Fruit fly (Drosophila melanogaster) whole organism, embryonic: ENCODE measurements around the gene CG13896.

ENCODE experiments used
- BtbVII ChIP-seq: fragments of 200-800 bp; sonication (Bioruptor generic); optimal IDR thresholded peaks from 3 replicates; lab custom pipeline; 2017; ENCODE audit warnings: missing biosample characterization, mild to moderate bottlenecking, missing genetic modification characterization
- C15 ChIP-seq: fragments of 200-800 bp; sonication (Bioruptor generic); IDR thresholded peaks from 3 replicates; pipeline ENCODE4 v1.3.6; 2022; ENCODE audit warnings: missing biosample characterization, missing genetic modification characterization
- CG1024 ChIP-seq: fragments of 200-800 bp; sonication (Bioruptor generic); IDR thresholded peaks from 2 replicates; pipeline ENCODE4 v1.3.6; 2022; ENCODE audit warnings: missing biosample characterization, missing genetic modification characterization
- CG10543 ChIP-seq: fragments of 200-800 bp; sonication (Bioruptor generic); optimal IDR thresholded peaks from 3 replicates; lab custom pipeline; 2017; ENCODE audit warnings: missing biosample characterization, mild to moderate bottlenecking, missing genetic modification characterization, moderate library complexity
- CG11695 ChIP-seq: fragments of 200-800 bp; sonication (Bioruptor generic); IDR thresholded peaks from 3 replicates; pipeline ENCODE4 v1.3.6; 2022; ENCODE audit warnings: missing biosample characterization, missing genetic modification characterization
- CG12071 ChIP-seq: fragments of 200-800 bp; sonication (Bioruptor generic); optimal IDR thresholded peaks from 3 replicates; lab custom pipeline; 2018; ENCODE audit warnings: missing biosample characterization, mild to moderate bottlenecking, missing genetic modification characterization
- CG14014 ChIP-seq: fragments of 200-800 bp; sonication (Bioruptor generic); IDR thresholded peaks from 2 replicates; pipeline ENCODE4 v1.3.6; 2022; ENCODE audit warnings: missing biosample characterization, missing genetic modification characterization
- CG15514 ChIP-seq: fragments of 200-800 bp; sonication (Bioruptor generic); optimal IDR thresholded peaks from 3 replicates; lab custom pipeline; 2017; ENCODE audit warnings: missing biosample characterization, missing genetic modification characterization, mild to moderate bottlenecking, moderate library complexity, missing genetic modification reagents
- CG17359 ChIP-seq: fragments of 200-800 bp; sonication (Bioruptor generic); optimal IDR thresholded peaks from 3 replicates; lab custom pipeline; 2018; ENCODE audit warnings: missing biosample characterization, mild to moderate bottlenecking, missing genetic modification characterization, moderate library complexity
- CG2889 ChIP-seq: fragments of 200-800 bp; sonication (Bioruptor generic); IDR thresholded peaks from 3 replicates; pipeline ENCODE4 v1.3.6; 2022; ENCODE audit warnings: missing biosample characterization, missing genetic modification characterization
- CG32767 ChIP-seq: fragments of 200-800 bp; sonication (Bioruptor generic); IDR thresholded peaks from 2 replicates; pipeline ENCODE4 v1.3.6; 2022; ENCODE audit warnings: missing biosample characterization, missing genetic modification characterization
- CG42726 ChIP-seq: fragments of 200-800 bp; sonication (Bioruptor generic); IDR thresholded peaks from 2 replicates; pipeline ENCODE4 v1.3.6; 2022; ENCODE audit warnings: missing biosample characterization, missing genetic modification characterization; ENCODE audit not compliant: partially characterized antibody
- CG4360 ChIP-seq: fragments of 200-800 bp; sonication (Bioruptor generic); IDR thresholded peaks from 2 replicates; pipeline ENCODE4 v1.3.6; 2022; ENCODE audit warnings: missing biosample characterization, missing genetic modification characterization
- CG4404 ChIP-seq: fragments of 200-800 bp; sonication (Bioruptor generic); IDR thresholded peaks from 2 replicates; pipeline ENCODE4 v1.3.6; 2022; ENCODE audit warnings: missing biosample characterization, missing genetic modification characterization
- CG7987 ChIP-seq: fragments of 200-800 bp; sonication (Bioruptor generic); optimal IDR thresholded peaks from 2 replicates; lab custom pipeline; 2018; ENCODE audit warnings: missing biosample characterization, mild to moderate bottlenecking, missing genetic modification characterization, moderate library complexity
- CoRest ChIP-seq: fragments of 200-800 bp; sonication (Bioruptor generic); optimal IDR thresholded peaks from 3 replicates; lab custom pipeline; 2018; ENCODE audit warnings: missing biosample characterization, mild to moderate bottlenecking, missing genetic modification characterization, moderate library complexity
- Drgx ChIP-seq: fragments of 200-800 bp; sonication (Bioruptor generic); IDR thresholded peaks from 2 replicates; pipeline ENCODE4 v1.3.6; 2022; ENCODE audit warnings: missing biosample characterization, missing genetic modification characterization
- Eip74EF ChIP-seq, 2 experiments: fragments of 200-800 bp in 1 of 2; fragments of >200 bp in 1 of 2; sonication (Bioruptor generic) in 1 of 2; optimal IDR thresholded peaks; 2 replicates each; lab custom pipeline; 2017 to 2019; ENCODE audit warnings: missing biosample characterization in 2 of 2, missing genetic modification characterization in 2 of 2, mild to moderate bottlenecking in 1 of 2, moderate library complexity in 1 of 2
- Fer1 ChIP-seq: fragments of 200-800 bp; sonication (Bioruptor generic); optimal IDR thresholded peaks from 2 replicates; lab custom pipeline; 2017; ENCODE audit warnings: missing biosample characterization, mild to moderate bottlenecking, missing genetic modification characterization
- H2.0 ChIP-seq: fragments of 200-800 bp; sonication (Bioruptor generic); IDR thresholded peaks from 2 replicates; pipeline ENCODE4 v1.3.6; 2022; ENCODE audit warnings: missing biosample characterization, missing genetic modification characterization
- Hmr ChIP-seq: fragments of 200-800 bp; sonication (Bioruptor generic); optimal IDR thresholded peaks from 3 replicates; lab custom pipeline; 2017; ENCODE audit warnings: mild to moderate bottlenecking, missing biosample characterization, missing genetic modification reagents, missing genetic modification characterization
- Meics ChIP-seq: fragments of 200-800 bp; sonication (Bioruptor generic); optimal IDR thresholded peaks from 2 replicates; lab custom pipeline; 2017; ENCODE audit warnings: missing biosample characterization, mild to moderate bottlenecking, missing genetic modification characterization
- Mrtf ChIP-seq: fragments of 200-800 bp; sonication (Bioruptor generic); IDR thresholded peaks from 3 replicates; pipeline ENCODE4 v1.3.6; 2022; ENCODE audit warnings: missing biosample characterization, missing genetic modification characterization
- Scr ChIP-seq: fragments of 200-800 bp; sonication (Bioruptor generic); IDR thresholded peaks from 2 replicates; pipeline ENCODE4 v1.3.6; 2022; ENCODE audit warnings: missing biosample characterization, missing genetic modification characterization; ENCODE audit not compliant: partially characterized antibody
- al ChIP-seq: fragments of 200-800 bp; sonication (Bioruptor generic); IDR thresholded peaks from 2 replicates; pipeline ENCODE4 v1.3.6; 2022; ENCODE audit warnings: missing biosample characterization, missing genetic modification characterization
- ap ChIP-seq: fragments of 200-800 bp; sonication (Bioruptor generic); IDR thresholded peaks from 2 replicates; pipeline ENCODE4 v1.3.6; 2022; ENCODE audit warnings: missing biosample characterization, missing genetic modification characterization
- bowl ChIP-seq: fragments of 200-800 bp; sonication (Bioruptor generic); IDR thresholded peaks from 2 replicates; pipeline ENCODE4 v1.3.6; 2022; ENCODE audit warnings: missing biosample characterization, missing genetic modification characterization
- cg ChIP-seq: fragments of 200-800 bp; sonication (Bioruptor generic); optimal IDR thresholded peaks from 3 replicates; lab custom pipeline; 2019; ENCODE audit warnings: missing biosample characterization, mild to moderate bottlenecking, missing genetic modification characterization, moderate library complexity
- ci ChIP-seq: fragments of 200-800 bp; sonication (Bioruptor generic); IDR thresholded peaks from 3 replicates; pipeline ENCODE4 v1.3.6; 2022; ENCODE audit warnings: missing biosample characterization, missing genetic modification characterization
- cwo ChIP-seq: fragments of 200-800 bp; sonication (Bioruptor generic); optimal IDR thresholded peaks from 3 replicates; lab custom pipeline; 2017; ENCODE audit warnings: missing biosample characterization, missing genetic modification characterization, mild to moderate bottlenecking, moderate library complexity, missing genetic modification reagents
- dm ChIP-seq: fragments of 200-800 bp; sonication (Bioruptor generic); optimal IDR thresholded peaks from 3 replicates; lab custom pipeline; 2016; ENCODE audit warnings: missing biosample characterization, missing genetic modification characterization
- dmrt99B ChIP-seq: fragments of 200-800 bp; sonication (Bioruptor generic); optimal IDR thresholded peaks from 2 replicates; lab custom pipeline; 2018; ENCODE audit warnings: missing biosample characterization, mild to moderate bottlenecking, missing genetic modification characterization, moderate library complexity
- dysf ChIP-seq: fragments of 200-800 bp; sonication (Bioruptor generic); IDR thresholded peaks from 3 replicates; pipeline ENCODE4 v1.3.6; 2022; ENCODE audit warnings: missing biosample characterization, missing genetic modification characterization
- fd64A ChIP-seq: fragments of 200-800 bp; sonication (Bioruptor generic); optimal IDR thresholded peaks from 3 replicates; lab custom pipeline; 2018; ENCODE audit warnings: missing biosample characterization, mild to moderate bottlenecking, missing genetic modification characterization
- fu2 ChIP-seq: fragments of 200-800 bp; sonication (Bioruptor generic); optimal IDR thresholded peaks from 2 replicates; lab custom pipeline; 2016; ENCODE audit warnings: missing biosample characterization, missing genetic modification characterization
- gem ChIP-seq: fragments of 200-800 bp; sonication (Bioruptor generic); optimal IDR thresholded peaks from 2 replicates; lab custom pipeline; 2019; ENCODE audit warnings: missing biosample characterization, mild to moderate bottlenecking, missing genetic modification characterization, moderate library complexity
- gsb ChIP-seq: fragments of 200-800 bp; sonication (Bioruptor generic); IDR thresholded peaks from 2 replicates; pipeline ENCODE4 v1.3.6; 2022; ENCODE audit warnings: missing biosample characterization, missing genetic modification characterization
- ind ChIP-seq: fragments of 200-800 bp; sonication (Bioruptor generic); optimal IDR thresholded peaks from 3 replicates; lab custom pipeline; 2016; ENCODE audit warnings: missing biosample characterization, missing genetic modification characterization
- knrl ChIP-seq: fragments of 200-800 bp; sonication (Bioruptor generic); IDR thresholded peaks from 3 replicates; pipeline ENCODE4 v1.3.6; 2022; ENCODE audit warnings: missing biosample characterization, missing genetic modification characterization; ENCODE audit not compliant: partially characterized antibody
- nom ChIP-seq: fragments of 200-800 bp; sonication (Bioruptor generic); optimal IDR thresholded peaks from 2 replicates; lab custom pipeline; 2017; ENCODE audit warnings: missing biosample characterization, missing genetic modification characterization, mild to moderate bottlenecking, moderate library complexity, missing genetic modification reagents
- phol ChIP-seq: fragments of 200-800 bp; sonication (Bioruptor generic); optimal IDR thresholded peaks from 3 replicates; lab custom pipeline; 2018; ENCODE audit warnings: missing biosample characterization, mild to moderate bottlenecking, missing genetic modification characterization, moderate library complexity
- pum ChIP-seq: fragments of 200-800 bp; sonication (Bioruptor generic); optimal IDR thresholded peaks from 2 replicates; lab custom pipeline; 2016; ENCODE audit warnings: missing biosample characterization, missing genetic modification characterization
- sc ChIP-seq, 3 experiments: fragments of >200 bp in 2 of 3; fragments of 200-800 bp in 1 of 3; sonication (Bioruptor generic) in 1 of 3; optimal IDR thresholded peaks; 2 replicates in 2 of 3; 3 replicates in 1 of 3; lab custom pipeline; 2017; ENCODE audit warnings: mild to moderate bottlenecking in 1 of 3, missing biosample characterization in 1 of 3, missing genetic modification characterization in 1 of 3, missing genetic modification reagents in 1 of 3
- ssp ChIP-seq: fragments of 200-800 bp; sonication (Bioruptor generic); IDR thresholded peaks from 2 replicates; pipeline ENCODE4 v1.3.6; 2022; ENCODE audit warnings: missing biosample characterization, missing genetic modification characterization
- twi ChIP-seq: fragments of 200-800 bp; optimal IDR thresholded peaks from 2 replicates; lab custom pipeline; 2019; ENCODE audit warnings: missing biosample characterization, mild to moderate bottlenecking, missing genetic modification characterization, moderate library complexity
- usp ChIP-seq: fragments of >200 bp; optimal IDR thresholded peaks from 2 replicates; lab custom pipeline; 2017; ENCODE audit warnings: missing biosample characterization, missing genetic modification characterization
- wdn ChIP-seq: fragments of 200-800 bp; sonication (Bioruptor generic); IDR thresholded peaks from 2 replicates; pipeline ENCODE4 v1.3.6; 2022; ENCODE audit warnings: missing biosample characterization, missing genetic modification characterization

The CG13896 gene

DNA sequence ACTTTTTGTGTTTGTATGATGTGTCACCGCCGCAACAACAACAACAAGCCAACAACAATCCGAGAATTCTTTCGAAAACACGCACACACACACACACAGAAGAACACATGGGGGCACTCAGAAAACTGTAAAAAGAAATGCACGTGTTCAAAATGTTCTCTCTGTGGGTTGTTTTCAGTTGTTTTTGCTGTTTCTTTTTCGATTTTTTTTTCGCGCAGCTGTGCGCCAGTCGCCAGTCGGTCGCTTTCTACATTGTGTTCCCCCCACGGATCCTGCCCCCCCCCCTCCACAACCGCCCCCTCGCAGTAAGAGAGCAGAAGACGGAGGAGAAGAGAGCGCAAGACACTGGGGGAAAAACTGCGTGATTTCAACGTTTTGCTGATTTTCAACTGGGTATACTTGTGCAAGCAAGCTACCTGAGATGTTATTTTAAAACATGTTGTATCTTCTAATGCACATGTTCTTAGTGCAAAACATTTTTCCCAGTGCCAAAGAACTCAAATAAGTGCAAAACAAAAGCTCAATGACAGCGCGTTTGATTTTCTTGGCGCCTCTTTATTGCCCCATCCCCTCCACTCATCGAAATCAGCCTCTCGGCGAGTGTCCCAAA is 40.0 kb upstream of the CG13896 start (continued):
- TF ChIP-seq CG12071 (GFP tag; lab: Kevin White, UChicago) (peak; percentile 23), fu2 (GFP tag; lab: Kevin White, UChicago) (no peak), wdn (GFP tag; lab: Robert Waterston, UW) (peak; percentile 62; the same call in 1 of the 2 replicates), CG42726 (GFP tag; lab: Robert Waterston, UW) (no peak), gem (tag; lab: Kevin White, UChicago) (peak; percentile 44), H2.0 (GFP tag; lab: Robert Waterston, UW) (peak; percentile 47; the same call in 1 of the 2 replicates), CG10543 (GFP tag; lab: Kevin White, UChicago) (no peak), Scr (GFP tag; lab: Robert Waterston, UW) (no peak), CG4360 (peak; percentile 85), CG15514 (GFP tag; lab: Kevin White, UChicago) (peak; percentile 23), CG1024 (GFP tag; lab: Robert Waterston, UW) (no peak), Fer1 (peak; percentile 0), Hmr (GFP tag; lab: Kevin White, UChicago) (peak; percentile 42), CoRest (tag; lab: Kevin White, UChicago) (peak; percentile 11), gsb (GFP tag; lab: Robert Waterston, UW) (peak; percentile 43; the same call in 1 of the 2 replicates), C15 (GFP tag; lab: Robert Waterston, UW) (no peak), twi (peak; percentile 67), Mrtf (GFP tag; lab: Robert Waterston, UW) (0 out of 3 replicates have a peak, but pooled peaks have one; percentile 62), CG2889 (no peak), ci (GFP tag; lab: Robert Waterston, UW) (0 out of 3 replicates have a peak, but pooled peaks have one; percentile 51), ap (GFP tag; lab: Robert Waterston, UW) (0 out of 2 replicates have a peak, but pooled peaks have one; percentile 7), sc (optimal IDR thresholded peaks at IDR 0.05; lab: Kevin White, UChicago) (no peak), sc (GFP tag; optimal IDR thresholded peaks at IDR 0.05; lab: Kevin White, UChicago) (no peak), dmrt99B (peak; percentile 38), ssp (GFP tag; lab: Robert Waterston, UW) (0 out of 2 replicates have a peak, but pooled peaks have one; percentile 21), dm (no peak), Eip74EF (GFP tag; optimal IDR thresholded peaks at IDR 0.05; lab: Kevin White, UChicago) (no peak), CG14014 (GFP tag; lab: Robert Waterston, UW) (peak; percentile 42; the same call in 1 of the 2 replicates), cg (peak; percentile 35), CG17359 (tag; lab: Kevin White, UChicago) (peak; percentile 41), Drgx (GFP tag; lab: Robert Waterston, UW) (peak; percentile 79), pum (GFP tag; lab: Kevin White, UChicago) (no peak), Meics (GFP tag; lab: Kevin White, UChicago) (peak; percentile 34), BtbVII (no peak), al (peak; percentile 41; the same call in 1 of the 2 replicates), CG11695 (GFP tag; lab: Robert Waterston, UW) (0 out of 3 replicates have a peak, but pooled peaks have one; percentile 9), ind (GFP tag; lab: Kevin White, UChicago) (peak; percentile 38), phol (peak; percentile 26), CG7987 (GFP tag; lab: Kevin White, UChicago) (no peak), fd64A (GFP tag; lab: Kevin White, UChicago) (no peak), CG4404 (peak; percentile 53; the same call in 1 of the 2 replicates), nom (GFP tag; lab: Kevin White, UChicago) (peak; percentile 36), knrl (no peak), CG32767 (GFP tag; lab: Robert Waterston, UW) (peak; percentile 34; the same call in 1 of the 2 replicates), usp (GFP tag; lab: Kevin White, UChicago) (no peak), bowl (GFP tag; lab: Robert Waterston, UW) (no peak), cwo (GFP tag; lab: Kevin White, UChicago) (peak; percentile 74), dysf (GFP tag; lab: Robert Waterston, UW) (peak; percentile 80)
